Worm (Caenorhabditis elegans): ENCODE measurements around the gene ttr-14.

DNA sequence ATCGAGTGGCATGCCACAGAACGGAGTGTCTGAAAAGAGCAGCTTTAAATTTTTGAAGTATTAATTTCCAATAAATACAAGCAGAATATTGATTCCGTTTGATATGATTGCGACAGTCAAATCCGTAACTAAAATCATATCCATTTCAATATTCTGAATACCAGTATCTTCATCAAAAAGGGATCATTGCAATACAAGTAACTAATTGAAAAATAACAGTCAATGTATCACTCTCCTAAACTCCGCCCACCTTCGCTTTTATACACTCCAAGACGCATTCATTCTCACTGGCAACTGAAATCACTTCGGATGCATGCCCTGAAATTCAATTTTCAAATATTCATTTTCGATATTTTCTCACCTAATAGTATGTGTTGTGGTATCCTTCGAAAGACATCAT lies 33.9 kb upstream of the ttr-14 start, which contains the start of gene R07A4.3:
- TF ChIP-seq jun-1 (tag; optimal IDR thresholded peaks at IDR 0.05), result no peak
- TF ChIP-seq lin-39 (tag; optimal IDR thresholded peaks at IDR 0.05), result no peak

All from whole organism, L3 larva.